Worm (Caenorhabditis elegans): Measurements from ENCODE around the gene K08D10.11.
"Not testable (repeated sequence)": the region's sequence is repeated elsewhere in the genome, so short reads cannot be mapped to it uniquely, and the experiment has no call there.

The K08D10.11 gene

DNA sequence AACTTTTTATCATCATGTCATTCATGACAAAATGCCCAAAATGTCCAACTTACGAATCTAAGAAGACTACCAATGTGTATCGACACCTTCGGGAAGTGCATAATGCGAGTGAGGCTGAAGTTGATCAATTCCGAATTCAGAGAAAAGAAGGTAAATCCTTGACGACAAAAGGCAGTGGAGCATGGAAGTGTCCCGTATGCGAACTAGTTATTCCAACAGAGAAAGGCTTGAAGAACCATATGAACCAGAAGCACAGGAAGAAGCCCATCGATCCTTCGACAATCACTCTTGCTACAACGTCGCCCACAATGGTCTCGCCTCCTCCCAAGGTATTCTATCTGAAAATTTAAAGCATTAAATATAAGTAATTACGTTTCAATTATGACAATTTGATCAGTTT, at the start of gene K08D10.11:
TSS of gene K08D10.11 (minus strand) at position 101 of the 400 bp plus-strand sequence.
- TF ChIP-seq hlh-30 (tag; optimal IDR thresholded peaks at IDR 0.05; ENCODE audit: insufficient read depth); hlh-6 (tag; optimal IDR thresholded peaks at IDR 0.05); nfya-1 (tag; optimal IDR thresholded peaks at IDR 0.05): not testable (repeated sequence)

DNA sequence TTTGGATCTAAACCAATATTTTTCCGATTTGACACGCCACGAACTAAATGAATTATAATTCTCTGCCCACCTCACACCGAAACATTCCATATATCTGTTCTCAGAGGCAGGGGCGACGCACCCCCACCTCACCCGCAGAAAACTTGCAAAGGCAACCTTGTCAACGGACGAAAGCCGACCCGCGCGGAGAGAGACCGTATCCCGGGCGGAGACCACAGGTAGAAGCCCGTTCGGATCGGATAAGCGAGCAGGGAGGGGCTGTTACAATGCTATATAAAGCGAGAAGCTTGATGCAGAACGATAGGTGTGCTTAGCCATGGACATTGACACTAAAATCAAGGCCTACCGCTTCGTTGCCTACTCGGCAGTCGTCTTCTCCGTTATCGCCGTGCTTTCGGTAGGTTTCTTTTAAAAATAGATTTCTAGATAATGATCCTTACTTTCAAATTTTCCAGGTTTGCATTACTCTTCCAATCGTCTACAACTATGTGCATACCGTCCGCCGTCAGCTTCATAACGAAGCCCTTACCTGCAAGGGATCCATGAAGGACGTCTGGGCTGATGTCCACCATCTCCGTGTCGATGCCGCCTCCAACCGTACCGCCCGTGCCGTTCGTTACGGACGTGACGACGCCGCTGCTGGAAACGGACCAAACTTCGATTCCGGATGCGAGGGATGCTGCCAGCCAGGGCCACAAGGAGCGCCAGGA, 49.5 kb upstream of the K08D10.11 start, which contains the start of the genes zipt-2.2 and dpy-13:
TSS of gene zipt-2.2 (minus strand) at position 51 of the 710 bp plus-strand sequence.
TSS of gene dpy-13 (plus strand) at position 300 of the 710 bp plus-strand sequence.
- TF ChIP-seq odd-2 (tag; optimal IDR thresholded peaks at IDR 0.05) (no peak), ceh-19 (GFP tag; optimal IDR thresholded peaks at IDR 0.05) (no peak), syd-9 (tag; optimal IDR thresholded peaks at IDR 0.05) (no peak), Y22D7AL.16 (tag; optimal IDR thresholded peaks at IDR 0.05) (no peak), rnt-1 (tag; optimal IDR thresholded peaks at IDR 0.05) (no peak), lim-6 (tag; optimal IDR thresholded peaks at IDR 0.05) (no peak)

DNA sequence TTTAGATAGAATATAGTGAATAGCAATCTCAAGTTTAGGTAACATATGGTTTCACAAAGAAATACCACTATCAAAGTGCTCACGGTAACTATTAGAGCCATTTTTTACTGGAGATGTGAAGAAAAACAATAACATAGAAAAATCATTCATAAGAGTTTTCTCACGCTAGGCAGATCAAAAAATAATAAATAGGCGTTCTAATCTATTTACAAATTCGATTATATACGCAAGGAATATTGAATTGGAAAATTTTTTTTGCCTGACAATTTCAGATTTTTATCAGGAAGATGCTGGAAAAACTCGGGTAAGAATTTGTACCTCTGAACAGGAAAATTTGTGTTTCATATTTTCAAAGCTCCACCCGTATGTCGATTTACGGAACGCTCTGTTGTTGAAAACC, 41.9 kb upstream of the K08D10.11 start, which contains the start of gene srbc-70:
TSS of gene srbc-70 (minus strand) at position 101 of the 400 bp plus-strand sequence.
- TF ChIP-seq sox-4 (tag; optimal IDR thresholded peaks at IDR 0.05) (no peak), ceh-14 (tag; optimal IDR thresholded peaks at IDR 0.05) (no peak), nhr-232 (tag; optimal IDR thresholded peaks at IDR 0.05) (no peak), pros-1 (tag; optimal IDR thresholded peaks at IDR 0.05) (no peak), syd-9 (tag; optimal IDR thresholded peaks at IDR 0.05) (no peak), ceh-34 (tag; optimal IDR thresholded peaks at IDR 0.05) (no peak), unc-86 (tag; optimal IDR thresholded peaks at IDR 0.05) (no peak), lim-6 (tag; optimal IDR thresholded peaks at IDR 0.05) (no peak), F13H6.1 (tag; optimal IDR thresholded peaks at IDR 0.05) (no peak), gmeb-2 (tag; optimal IDR thresholded peaks at IDR 0.05) (no peak), hlh-6 (tag; optimal IDR thresholded peaks at IDR 0.05) (no peak), zip-5 (tag; optimal IDR thresholded peaks at IDR 0.05) (no peak), ceh-22 (tag; optimal IDR thresholded peaks at IDR 0.05) (no peak), dmd-4 (tag; optimal IDR thresholded peaks at IDR 0.05; ENCODE audit: borderline replicate concordance) (no peak)

DNA sequence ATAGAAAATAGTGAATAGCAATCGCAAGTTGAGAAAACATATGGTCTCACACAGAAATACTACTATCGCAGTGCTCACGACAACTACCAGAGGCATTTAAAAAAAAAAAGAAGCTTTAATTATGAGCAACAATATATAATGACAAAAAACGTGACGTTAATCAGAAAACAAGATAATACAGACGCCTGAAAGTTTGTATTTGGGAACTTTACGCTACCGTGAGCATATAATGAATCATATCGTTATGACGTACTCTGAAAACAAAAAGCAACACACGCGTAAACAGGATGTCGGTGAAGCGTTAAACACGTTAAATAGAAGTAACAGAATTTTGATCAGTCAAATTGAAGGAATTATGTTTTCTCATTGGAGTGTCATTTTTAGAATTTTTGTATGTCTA, 39.9 kb upstream of the K08D10.11 start, which contains the start of gene srbc-71:
TSS of gene srbc-71 (minus strand) at position 101 of the 400 bp plus-strand sequence.
- no peak for TF ChIP-seq tbx-7 (tag; optimal IDR thresholded peaks at IDR 0.05)
- no peak for TF ChIP-seq fkh-10 (GFP tag; optimal IDR thresholded peaks at IDR 0.05)
- no peak for TF ChIP-seq lin-11 (tag; optimal IDR thresholded peaks at IDR 0.05)
- no peak for TF ChIP-seq ama-1 (optimal IDR thresholded peaks at IDR 0.05)
- TF ChIP-seq sox-2 (GFP tag; IDR thresholded peaks at IDR 0.05) = no peak

DNA sequence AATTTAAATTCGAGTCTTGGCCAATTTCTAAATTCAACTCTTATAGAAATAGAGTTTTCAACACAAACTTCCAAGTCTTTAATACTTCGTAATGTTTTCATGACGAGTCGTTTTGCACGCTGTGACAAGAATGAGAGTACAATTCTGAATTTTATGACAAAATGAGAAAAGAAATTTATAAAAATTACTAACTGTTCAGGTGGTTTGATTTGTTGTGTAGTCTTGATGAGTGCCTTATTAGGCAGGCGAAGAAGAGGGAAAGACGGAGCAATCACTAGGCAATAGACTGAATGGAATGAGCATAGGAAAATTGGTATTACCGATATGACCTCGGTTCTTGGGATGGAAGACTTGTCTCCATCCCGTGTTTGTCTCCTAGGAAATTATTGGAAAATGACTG, 34.0 kb upstream of the K08D10.11 start, which contains the start of gene F30B5.11:
TSS of gene F30B5.11 (minus strand) at position 101 of the 400 bp plus-strand sequence.
- no peak for TF ChIP-seq ceh-9 (tag; optimal IDR thresholded peaks at IDR 0.05)
- TF ChIP-seq ceh-6 (GFP tag; optimal IDR thresholded peaks at IDR 0.05) = no peak
- no peak for TF ChIP-seq ceh-18 (tag; optimal IDR thresholded peaks at IDR 0.05)
- no peak for TF ChIP-seq hlh-15 (tag; optimal IDR thresholded peaks at IDR 0.05)

DNA sequence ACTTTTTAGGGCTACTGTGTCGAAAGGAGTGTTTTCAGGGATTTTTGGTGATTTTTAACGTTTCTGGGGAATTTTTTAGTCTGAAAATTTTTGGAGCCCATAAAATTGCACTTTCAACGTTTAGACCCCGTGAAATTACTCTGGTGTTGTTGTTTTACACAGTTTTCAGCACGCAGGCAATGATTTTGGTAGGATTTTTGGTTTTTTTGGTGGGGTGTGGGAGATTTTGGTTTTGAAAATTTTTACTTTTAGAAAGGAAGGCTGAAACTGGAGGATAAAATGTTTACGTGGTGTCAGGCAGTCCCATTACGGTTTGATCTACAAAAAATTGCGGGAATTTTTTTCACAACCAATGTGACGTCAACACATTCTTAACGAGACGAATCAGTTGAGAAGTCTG, 32.3 kb upstream of the K08D10.11 start:
- TF ChIP-seq ets-4 (tag; optimal IDR thresholded peaks at IDR 0.05) = no peak
- TF ChIP-seq ref-2 (tag; optimal IDR thresholded peaks at IDR 0.05) = no peak
- no peak for TF ChIP-seq odd-2 (tag; optimal IDR thresholded peaks at IDR 0.05)
- TF ChIP-seq pqm-1 (tag; optimal IDR thresholded peaks at IDR 0.05) = no peak
- TF ChIP-seq ceh-14 (tag; optimal IDR thresholded peaks at IDR 0.05) = no peak
- no peak for TF ChIP-seq ceh-24 (tag; optimal IDR thresholded peaks at IDR 0.05)
- TF ChIP-seq hlh-15 (tag; optimal IDR thresholded peaks at IDR 0.05) = no peak

All from whole organism, late embryonic.